Fruit fly (Drosophila melanogaster) whole organism, embryonic: ENCODE data around the gene Taf8.

Source experiments
- B-H1 ChIP-seq: fragments of 200-800 bp; sonication (Bioruptor generic); IDR thresholded peaks from 3 replicates; pipeline ENCODE4 v1.3.6; 2022; ENCODE audit warnings: missing biosample characterization, missing genetic modification characterization
- CG10267 ChIP-seq: fragments of 200-800 bp; sonication (Bioruptor generic); optimal IDR thresholded peaks from 2 replicates; lab custom pipeline; 2018; ENCODE audit warnings: missing biosample characterization, mild to moderate bottlenecking, missing genetic modification characterization, moderate library complexity
- CG12769 ChIP-seq: fragments of 200-800 bp; sonication (Bioruptor generic); optimal IDR thresholded peaks from 2 replicates; lab custom pipeline; 2019; ENCODE audit warnings: missing biosample characterization, mild to moderate bottlenecking, missing genetic modification characterization, moderate library complexity
- CG14860 ChIP-seq: fragments of 200-800 bp; sonication (Bioruptor generic); IDR thresholded peaks from 3 replicates; pipeline ENCODE4 v1.3.6; 2022; ENCODE audit warnings: missing biosample characterization, missing genetic modification characterization; ENCODE audit not compliant: partially characterized antibody
- CG16813 ChIP-seq: fragments of 200-800 bp; sonication (Bioruptor generic); IDR thresholded peaks from 3 replicates; pipeline ENCODE4 v1.3.6; 2022; ENCODE audit warnings: missing biosample characterization, missing genetic modification characterization; ENCODE audit not compliant: partially characterized antibody
- CG17361 ChIP-seq: fragments of 200-800 bp; sonication (Bioruptor generic); IDR thresholded peaks from 3 replicates; pipeline ENCODE4 v1.3.6; 2022; ENCODE audit warnings: missing biosample characterization, missing genetic modification characterization
- CG18764 ChIP-seq: fragments of 200-800 bp; sonication (Bioruptor generic); optimal IDR thresholded peaks from 3 replicates; lab custom pipeline; 2016; ENCODE audit warnings: missing biosample characterization, missing genetic modification characterization
- CG42726 ChIP-seq: fragments of 200-800 bp; sonication (Bioruptor generic); IDR thresholded peaks from 2 replicates; pipeline ENCODE4 v1.3.6; 2022; ENCODE audit warnings: missing biosample characterization, missing genetic modification characterization; ENCODE audit not compliant: partially characterized antibody
- CG5180 ChIP-seq: fragments of 200-800 bp; sonication (Bioruptor generic); optimal IDR thresholded peaks from 3 replicates; lab custom pipeline; 2017; ENCODE audit warnings: missing biosample characterization, missing genetic modification characterization, mild to moderate bottlenecking, moderate library complexity, missing genetic modification reagents
- CG8388 ChIP-seq: fragments of 200-800 bp; sonication (Bioruptor generic); optimal IDR thresholded peaks from 2 replicates; lab custom pipeline; 2019; ENCODE audit warnings: missing biosample characterization, mild to moderate bottlenecking, missing genetic modification characterization, moderate library complexity
- CG9817 ChIP-seq: fragments of 200-800 bp; sonication (Bioruptor generic); optimal IDR thresholded peaks from 2 replicates; lab custom pipeline; 2018; ENCODE audit warnings: missing biosample characterization, mild to moderate bottlenecking, missing genetic modification characterization, moderate library complexity
- CG9876 ChIP-seq: fragments of 200-800 bp; sonication (Bioruptor generic); optimal IDR thresholded peaks from 2 replicates; lab custom pipeline; 2016; ENCODE audit warnings: missing biosample characterization, missing genetic modification characterization
- CHES-1-like ChIP-seq: fragments of 200-800 bp; sonication (Bioruptor generic); optimal IDR thresholded peaks from 2 replicates; lab custom pipeline; 2016; ENCODE audit warnings: missing biosample characterization, missing genetic modification characterization
- Dip3 ChIP-seq: fragments of 200-800 bp; sonication (Bioruptor generic); optimal IDR thresholded peaks from 3 replicates; lab custom pipeline; 2016; ENCODE audit warnings: missing biosample characterization, missing genetic modification characterization
- Dll ChIP-seq: fragments of 200-800 bp; sonication (Bioruptor generic); IDR thresholded peaks from 4 replicates; pipeline ENCODE4 v1.3.6; 2022; ENCODE audit warnings: missing biosample characterization, missing genetic modification characterization; ENCODE audit not compliant: partially characterized antibody
- E2f1 ChIP-seq: fragments of 200-800 bp; sonication (Bioruptor generic); IDR thresholded peaks from 2 replicates; pipeline ENCODE4 v1.3.6; 2022; ENCODE audit warnings: missing biosample characterization, missing genetic modification characterization
- E2f2 ChIP-seq: fragments of 200-800 bp; sonication (Bioruptor generic); IDR thresholded peaks from 2 replicates; pipeline ENCODE4 v1.3.6; 2022; ENCODE audit warnings: missing biosample characterization, missing genetic modification characterization
- Elba2 ChIP-seq: fragments of 200-800 bp; sonication (Bioruptor generic); optimal IDR thresholded peaks from 3 replicates; lab custom pipeline; 2016; ENCODE audit warnings: missing biosample characterization, missing genetic modification characterization
- HLH4C ChIP-seq: fragments of 200-800 bp; sonication (Bioruptor generic); IDR thresholded peaks from 3 replicates; pipeline ENCODE4 v1.3.6; 2022; ENCODE audit warnings: missing biosample characterization, missing genetic modification characterization; ENCODE audit not compliant: partially characterized antibody
- Med ChIP-seq: fragments of 200-800 bp; sonication (Bioruptor generic); peaks from one replicate; lab custom pipeline; 2016; ENCODE audit warnings: missing biosample characterization, missing genetic modification characterization, mild to moderate bottlenecking, inconsistent platforms, moderate library complexity
- Ptx1 ChIP-seq: fragments of 200-800 bp; sonication (Bioruptor generic); IDR thresholded peaks from 2 replicates; pipeline ENCODE4 v1.3.6; 2022; ENCODE audit warnings: missing biosample characterization, missing genetic modification characterization
- Trl ChIP-seq, 3 experiments: fragments of >200 bp in 2 of 3; fragments of 200-800 bp in 1 of 3; sonication (Bioruptor generic) in 1 of 3; optimal IDR thresholded peaks; 2 replicates in 1 of 3; 3 replicates in 2 of 3; lab custom pipeline; 2016 to 2017; ENCODE audit warnings: missing biosample characterization in 1 of 3, missing genetic modification characterization in 1 of 3
- ab ChIP-seq: fragments of 200-800 bp; sonication (Bioruptor generic); optimal IDR thresholded peaks from 2 replicates; lab custom pipeline; 2016; ENCODE audit warnings: missing biosample characterization, missing genetic modification characterization
- ase ChIP-seq: fragments of 200-800 bp; sonication (Bioruptor generic); IDR thresholded peaks from 3 replicates; pipeline ENCODE4 v1.3.6; 2022; ENCODE audit warnings: missing biosample characterization, missing genetic modification characterization
- ato ChIP-seq: fragments of 200-800 bp; sonication (Bioruptor generic); IDR thresholded peaks from 2 replicates; pipeline ENCODE4 v1.3.6; 2022; ENCODE audit warnings: missing biosample characterization, missing genetic modification characterization; ENCODE audit not compliant: partially characterized antibody
- br ChIP-seq: fragments of >200 bp; optimal IDR thresholded peaks from 2 replicates; lab custom pipeline; 2017
- ewg ChIP-seq: fragments of 200-800 bp; sonication (Bioruptor generic); optimal IDR thresholded peaks from 3 replicates; lab custom pipeline; 2017; ENCODE audit warnings: mild to moderate bottlenecking, missing biosample characterization, missing genetic modification reagents, missing genetic modification characterization
- hb ChIP-seq: fragments of 200-800 bp; sonication (Bioruptor generic); IDR thresholded peaks from 3 replicates; pipeline ENCODE4 v1.3.6; 2022; ENCODE audit warnings: missing biosample characterization, missing genetic modification characterization; ENCODE audit not compliant: partially characterized antibody
- mld ChIP-seq: fragments of 200-800 bp; sonication (Bioruptor generic); IDR thresholded peaks from 3 replicates; pipeline ENCODE4 v1.3.6; 2022; ENCODE audit warnings: missing biosample characterization, missing genetic modification characterization; ENCODE audit not compliant: partially characterized antibody
- nau ChIP-seq: fragments of 200-800 bp; sonication (Bioruptor generic); optimal IDR thresholded peaks from 3 replicates; lab custom pipeline; 2017; ENCODE audit warnings: missing biosample characterization, mild to moderate bottlenecking, missing genetic modification characterization, missing genetic modification reagents
- nerfin-2 ChIP-seq: fragments of 200-800 bp; sonication (Bioruptor generic); IDR thresholded peaks from 2 replicates; pipeline ENCODE4 v1.3.6; 2022; ENCODE audit warnings: missing biosample characterization, missing genetic modification characterization; ENCODE audit not compliant: partially characterized antibody
- p53 ChIP-seq: fragments of 200-800 bp; sonication (Bioruptor generic); optimal IDR thresholded peaks from 2 replicates; lab custom pipeline; 2016; ENCODE audit warnings: missing biosample characterization, missing genetic modification characterization
- pan ChIP-seq, 4 experiments: fragments of >200 bp in 3 of 4; fragments of 200-800 bp in 1 of 4; sonication (Bioruptor generic) in 1 of 4; optimal IDR thresholded peaks in 3 of 4; IDR thresholded peaks in 1 of 4; 2 replicates each; pipeline versions ENCODE4 v1.3.6 to Lab custom; 2017 to 2022; ENCODE audit warnings: missing biosample characterization in 2 of 4, missing genetic modification characterization in 2 of 4, mixed read lengths in 1 of 4
- pum ChIP-seq: fragments of 200-800 bp; sonication (Bioruptor generic); optimal IDR thresholded peaks from 2 replicates; lab custom pipeline; 2016; ENCODE audit warnings: missing biosample characterization, missing genetic modification characterization
- ranshi ChIP-seq: fragments of 200-800 bp; sonication (Bioruptor generic); IDR thresholded peaks from 2 replicates; pipeline ENCODE4 v1.3.6; 2022; ENCODE audit warnings: missing biosample characterization, missing genetic modification characterization
- salm ChIP-seq: fragments of 200-800 bp; sonication (Bioruptor generic); optimal IDR thresholded peaks from 2 replicates; lab custom pipeline; 2018; ENCODE audit warnings: missing biosample characterization, mild to moderate bottlenecking, missing genetic modification characterization
- sd ChIP-seq: fragments of 200-800 bp; sonication (Bioruptor generic); optimal IDR thresholded peaks from 3 replicates; lab custom pipeline; 2018; ENCODE audit warnings: missing biosample characterization, mild to moderate bottlenecking, missing genetic modification characterization, moderate library complexity
- sens ChIP-seq: fragments of 200-800 bp; sonication (Bioruptor generic); peaks from one replicate; lab custom pipeline; 2016; ENCODE audit warnings: missing biosample characterization, missing genetic modification characterization
- so ChIP-seq: fragments of 200-800 bp; sonication (Bioruptor generic); IDR thresholded peaks from 3 replicates; pipeline ENCODE4 v1.3.6; 2022; ENCODE audit warnings: missing biosample characterization, missing genetic modification characterization
- vnd ChIP-seq: fragments of 200-800 bp; sonication (Bioruptor generic); IDR thresholded peaks from 3 replicates; pipeline ENCODE4 v1.3.6; 2022; ENCODE audit warnings: missing biosample characterization, missing genetic modification characterization; ENCODE audit not compliant: partially characterized antibody
- wek ChIP-seq: fragments of 200-800 bp; sonication (Bioruptor generic); optimal IDR thresholded peaks from 3 replicates; lab custom pipeline; 2018; ENCODE audit warnings: missing biosample characterization, mild to moderate bottlenecking, missing genetic modification characterization, moderate library complexity

Gene Taf8

dm6 chrX:18106686-18107085 lies 4.9 kb downstream of the Taf8 start (continued):
- TF ChIP-seq CG8388: no peak
- no peak for TF ChIP-seq sd
- no peak for TF ChIP-seq CG42726
- no peak for TF ChIP-seq wek
- TF ChIP-seq vnd (GFP tag; lab: Robert Waterston, UW): no peak
- TF ChIP-seq ase: no peak
- TF ChIP-seq Dip3: no peak
- TF ChIP-seq CG9817 (tag; lab: Kevin White, UChicago): no peak
- TF ChIP-seq sens (GFP tag; lab: Kevin White, UChicago): no peak
- TF ChIP-seq Trl (optimal IDR thresholded peaks at IDR 0.05; lab: Kevin White, UChicago): no peak
- TF ChIP-seq Trl (GFP tag; optimal IDR thresholded peaks at IDR 0.05; lab: Kevin White, UChicago): no peak
- 0 out of 2 replicates have a peak, but pooled peaks have one; percentile 21 for TF ChIP-seq E2f2 (GFP tag; lab: Robert Waterston, UW)
- no peak for TF ChIP-seq pum (GFP tag; lab: Kevin White, UChicago)
- no peak for TF ChIP-seq CG17361
- TF ChIP-seq p53 (GFP tag; lab: Kevin White, UChicago): no peak
- TF ChIP-seq mld (GFP tag; lab: Robert Waterston, UW): no peak
- no peak for TF ChIP-seq Ptx1
- TF ChIP-seq CG9876 (GFP tag; lab: Kevin White, UChicago): no peak
- TF ChIP-seq so (GFP tag; lab: Robert Waterston, UW): no peak
- no peak for TF ChIP-seq ewg (GFP tag; lab: Kevin White, UChicago)
- TF ChIP-seq ranshi (GFP tag; lab: Robert Waterston, UW): no peak
- no peak for TF ChIP-seq pan (optimal IDR thresholded peaks at IDR 0.05; lab: Kevin White, UChicago)
- no peak for TF ChIP-seq pan (GFP tag; optimal IDR thresholded peaks at IDR 0.05 in 1 of 2, IDR thresholded peaks at IDR 0.05 in 1 of 2)
- TF ChIP-seq CG14860: no peak
- peak; percentile 31; the same call in 1 of the 3 replicates for TF ChIP-seq CG16813 (GFP tag; lab: Robert Waterston, UW)
- TF ChIP-seq CG5180: no peak
- no peak for TF ChIP-seq salm (tag; lab: Kevin White, UChicago)
- TF ChIP-seq ab (GFP tag; lab: Kevin White, UChicago): no peak
- TF ChIP-seq br (lab: Kevin White, UChicago): no peak
- no peak for TF ChIP-seq CG18764 (GFP tag; lab: Kevin White, UChicago)
- TF ChIP-seq Dll (GFP tag; lab: Robert Waterston, UW): peak; percentile 20; the same call in 1 of the 4 replicates
- no peak for TF ChIP-seq B-H1 (GFP tag; lab: Robert Waterston, UW)
- TF ChIP-seq nerfin-2 (GFP tag; lab: Robert Waterston, UW): peak; percentile 58; the same call in 1 of the 2 replicates
- TF ChIP-seq E2f1 (GFP tag; lab: Robert Waterston, UW): no peak
- no peak for TF ChIP-seq nau (GFP tag; lab: Kevin White, UChicago)
- TF ChIP-seq HLH4C (GFP tag; lab: Robert Waterston, UW): peak; percentile 47; the same call in 1 of the 3 replicates
- peak; percentile 10 for TF ChIP-seq Med (GFP tag; lab: Kevin White, UChicago)
- no peak for TF ChIP-seq CG10267 (tag; lab: Kevin White, UChicago)
- no peak for TF ChIP-seq Elba2 (GFP tag; lab: Kevin White, UChicago)
- TF ChIP-seq CHES-1-like (GFP tag; lab: Kevin White, UChicago): no peak
- no peak for TF ChIP-seq ato (GFP tag; lab: Robert Waterston, UW)
- TF ChIP-seq CG12769 (tag; lab: Kevin White, UChicago): no peak
- peak; percentile 53; the same call in 1 of the 3 replicates for TF ChIP-seq hb
